Worm (Caenorhabditis elegans) whole organism, L4/young adult: ENCODE data around the gene F58B4.7.
A peak's percentile ranks its signal among the peaks of the same experiment; 100 is the strongest.

ENCODE experiments used
- W03F9.2 ChIP-seq: fragments of 150-350 bp; optimal IDR thresholded peaks from 2 replicates; lab custom pipeline; 2014; ENCODE audit warnings: missing biosample characterization, missing genetic modification characterization
- dao-5 ChIP-seq: sonication (generic microtip); optimal IDR thresholded peaks from 2 replicates; lab custom pipeline; 2016; ENCODE audit warnings: missing genotype, missing genetic modification characterization, moderate library complexity, missing compliant biosample characterization
- him-1 ChIP-seq: sonication (generic microtip); optimal IDR thresholded peaks from 2 replicates; lab custom pipeline; 2016; ENCODE audit warnings: missing genotype, missing genetic modification reagents, missing genetic modification characterization, missing compliant biosample characterization

The F58B4.7 gene

DNA sequence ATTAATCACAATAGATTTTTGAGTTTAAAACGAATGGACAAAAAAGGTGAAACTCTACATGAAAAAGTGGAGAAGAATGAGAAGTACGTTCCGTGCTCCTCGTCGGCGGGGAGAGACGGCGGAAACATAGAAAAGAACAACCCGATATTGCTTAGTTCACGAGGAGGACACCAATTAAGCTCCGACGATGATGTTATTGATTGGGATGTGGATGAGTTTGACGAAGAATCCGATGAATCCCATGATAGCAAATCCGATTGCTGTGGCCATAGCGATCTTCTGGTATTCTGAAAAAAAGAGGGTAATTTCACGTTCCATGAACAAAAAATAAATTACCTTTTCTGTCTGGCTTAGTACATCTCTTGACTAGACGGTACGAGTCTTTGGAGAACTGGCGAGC lies 26.4 kb downstream of the F58B4.7 start:
- no peak for TF ChIP-seq dao-5 (tag; lab: Kevin White, UChicago)
- no peak for TF ChIP-seq W03F9.2 (tag; lab: Kevin White, UChicago)
- no peak for TF ChIP-seq him-1 (tag; lab: Kevin White, UChicago)

DNA sequence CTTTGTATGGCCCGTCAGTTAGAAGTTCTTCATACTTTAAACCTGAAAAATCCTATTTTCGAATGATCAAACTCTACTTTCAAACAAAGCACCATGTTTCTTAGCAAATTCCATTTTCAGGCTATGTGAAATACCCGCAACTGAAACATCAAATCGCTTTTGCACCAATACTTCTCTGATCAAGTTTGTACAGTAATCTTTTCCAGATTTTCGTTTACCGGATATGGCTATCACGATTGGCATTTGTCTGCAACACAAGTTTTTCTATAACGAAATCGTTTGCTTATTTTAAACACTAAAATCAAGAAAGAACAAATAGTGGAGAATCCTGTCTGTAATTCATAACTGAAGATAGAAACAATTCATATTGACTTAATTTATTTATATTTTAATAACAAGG lies 26.8 kb downstream of the F58B4.7 start, which contains the start of gene F32D8.13:
TSS of gene F32D8.13 (minus strand) at position 249 of the 400 bp plus-strand sequence.
- TF ChIP-seq W03F9.2 (tag; lab: Kevin White, UChicago) (no peak), dao-5 (tag; lab: Kevin White, UChicago) (no peak), him-1 (tag; lab: Kevin White, UChicago) (no peak)

DNA sequence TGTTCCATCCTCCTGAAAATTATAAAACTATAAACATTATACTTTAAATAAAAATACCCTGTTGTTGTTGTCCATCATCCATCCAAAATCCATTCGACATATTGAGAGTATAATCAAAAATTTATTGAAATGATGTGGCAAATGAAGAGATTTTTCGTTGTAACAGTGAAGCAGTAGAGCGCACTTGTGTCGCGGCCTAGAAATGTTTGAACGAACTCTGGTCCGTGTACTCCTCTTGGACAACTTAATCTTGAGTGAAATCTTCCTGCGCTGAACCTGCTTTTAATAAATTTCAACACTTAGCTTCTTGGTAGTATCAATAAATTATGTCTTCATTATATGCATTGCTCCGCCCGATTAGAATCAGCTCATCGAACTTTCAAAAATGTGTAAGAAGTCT lies 28.5 kb downstream of the F58B4.7 start, which contains the start of the genes F32D8.14 and F32D8.5:
TSS of gene F32D8.14 (minus strand) at position 188 of the 400 bp plus-strand sequence.
TSS of gene F32D8.5 (plus strand) at position 200 of the 400 bp plus-strand sequence.
- no peak for TF ChIP-seq dao-5 (tag; lab: Kevin White, UChicago)
- peak; percentile 33 for TF ChIP-seq him-1 (tag; lab: Kevin White, UChicago)
- peak; percentile 92 for TF ChIP-seq W03F9.2 (tag; lab: Kevin White, UChicago)

DNA sequence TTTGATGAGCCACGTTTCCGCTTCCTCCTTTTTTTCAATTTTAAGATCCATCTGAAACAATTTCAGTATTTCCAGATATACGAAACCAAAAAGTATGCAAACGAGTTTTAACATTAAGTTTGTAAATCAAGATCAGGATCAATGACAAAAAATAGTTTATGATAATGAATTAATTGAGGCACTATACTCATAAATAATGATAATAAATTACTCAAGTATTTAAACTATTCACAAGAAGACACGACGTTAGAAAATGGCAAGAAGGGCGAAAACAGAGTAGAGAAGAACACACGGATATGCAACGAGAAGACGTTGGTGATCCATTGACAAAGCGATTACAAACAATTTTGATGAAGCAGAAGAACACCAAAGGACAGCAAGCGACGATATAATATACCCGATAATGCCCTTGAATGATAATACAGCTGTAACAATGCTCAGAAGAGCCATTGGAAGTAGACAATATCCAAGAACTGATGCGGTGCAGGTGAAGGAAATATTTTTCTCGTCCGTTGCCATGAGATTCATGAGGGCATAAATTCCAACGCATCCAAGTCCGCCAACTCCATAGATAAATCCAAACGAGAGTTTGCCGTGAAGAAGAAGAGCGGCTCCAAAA lies 29.5 kb downstream of the F58B4.7 start, which contains the start of gene F32D8.4:
TSS of gene F32D8.4 (minus strand) at position 51 of the 619 bp plus-strand sequence.
- TF ChIP-seq dao-5 (tag; lab: Kevin White, UChicago) (no peak), W03F9.2 (tag; lab: Kevin White, UChicago) (no peak), him-1 (tag; lab: Kevin White, UChicago) (no peak)

DNA sequence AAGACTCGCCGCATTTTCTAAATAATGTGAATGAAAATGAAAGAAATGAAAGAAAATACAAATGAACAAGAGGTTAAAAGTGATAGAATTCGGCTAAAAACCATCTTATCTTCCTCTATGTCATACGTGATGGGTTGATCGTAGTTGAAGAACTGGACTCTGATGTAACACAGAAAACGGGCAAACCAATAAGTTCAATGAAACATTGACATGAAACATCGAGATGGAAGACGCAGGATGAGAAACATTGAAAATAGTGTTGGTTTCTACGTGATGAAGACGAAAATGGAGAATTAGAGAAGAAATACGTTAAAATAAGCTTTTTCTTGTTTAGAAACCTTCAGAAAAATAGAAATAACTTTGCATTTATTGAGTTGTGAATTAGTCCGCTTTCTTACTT lies 32.1 kb downstream of the F58B4.7 start, which contains the start of gene F32D8.12:
TSS of gene F32D8.12 (minus strand) at position 48 of the 400 bp plus-strand sequence.
- no peak for TF ChIP-seq dao-5 (tag; lab: Kevin White, UChicago)
- TF ChIP-seq W03F9.2 (tag; lab: Kevin White, UChicago): no peak
- TF ChIP-seq him-1 (tag; lab: Kevin White, UChicago): no peak

DNA sequence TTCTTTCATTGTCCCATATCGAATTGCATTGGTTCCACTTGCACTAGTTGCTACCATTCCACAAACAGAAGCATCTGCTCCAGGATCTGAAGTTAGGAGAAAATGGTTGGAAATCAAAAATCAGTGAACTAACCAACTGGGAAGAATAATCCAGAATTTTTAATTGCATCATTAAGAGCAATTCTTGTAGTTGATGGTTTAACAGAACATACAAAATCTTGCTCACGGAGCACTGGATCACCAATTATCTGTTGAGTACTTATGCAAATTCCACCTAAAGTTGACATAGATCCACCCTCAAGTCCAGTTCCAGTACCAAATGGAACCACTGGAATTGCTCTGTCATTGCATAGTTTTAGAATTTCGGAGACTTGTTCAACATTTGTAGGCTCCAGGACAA lies 33.4 kb downstream of the F58B4.7 start:
- no peak for TF ChIP-seq him-1 (tag; lab: Kevin White, UChicago)
- TF ChIP-seq dao-5 (tag; lab: Kevin White, UChicago): no peak
- no peak for TF ChIP-seq W03F9.2 (tag; lab: Kevin White, UChicago)

DNA sequence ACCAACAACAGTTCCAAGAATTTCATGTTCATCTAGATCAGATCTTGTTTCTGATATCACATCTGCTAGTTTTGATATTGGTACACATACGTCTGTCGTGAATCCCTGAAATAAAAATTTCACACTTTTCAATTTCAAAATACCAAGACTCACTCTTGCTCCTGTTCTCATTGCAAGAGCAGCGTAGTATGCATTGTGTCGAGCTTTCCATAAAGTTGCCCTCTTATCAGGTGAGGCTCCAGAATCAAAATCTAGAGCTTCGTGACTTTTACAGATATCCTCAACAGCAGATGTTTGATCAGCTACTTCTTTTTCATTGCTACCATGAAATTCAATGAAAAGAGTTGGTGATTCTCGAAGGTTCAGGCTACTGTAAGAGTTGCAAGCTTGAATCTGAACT lies 34.1 kb downstream of the F58B4.7 start, which contains the start of gene F32D8.11:
TSS of gene F32D8.11 (minus strand) at position 101 of the 400 bp plus-strand sequence.
- TF ChIP-seq W03F9.2 (tag; lab: Kevin White, UChicago) (no peak), dao-5 (tag; lab: Kevin White, UChicago) (no peak), him-1 (tag; lab: Kevin White, UChicago) (no peak)

DNA sequence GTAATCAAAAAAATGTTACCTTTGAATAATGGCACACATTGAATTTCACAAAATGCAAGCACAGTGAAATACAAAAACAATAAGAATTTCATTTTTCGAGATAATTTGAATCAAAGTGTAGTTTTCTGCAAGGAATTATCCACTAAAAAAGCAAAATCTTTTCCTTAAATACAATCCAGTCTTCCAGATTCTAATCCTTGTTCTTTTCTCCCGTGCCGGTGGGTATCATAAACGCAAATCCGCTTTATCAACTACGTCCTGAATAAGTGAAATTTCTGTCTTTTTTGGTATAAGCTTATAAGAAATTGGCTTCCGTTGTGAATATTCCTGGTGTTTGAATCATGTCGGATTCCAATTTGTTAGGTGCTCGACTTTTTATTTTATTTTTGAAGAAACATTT lies 35.0 kb downstream of the F58B4.7 start:
- TF ChIP-seq W03F9.2 (tag; lab: Kevin White, UChicago): no peak
- TF ChIP-seq dao-5 (tag; lab: Kevin White, UChicago): no peak
- no peak for TF ChIP-seq him-1 (tag; lab: Kevin White, UChicago)

DNA sequence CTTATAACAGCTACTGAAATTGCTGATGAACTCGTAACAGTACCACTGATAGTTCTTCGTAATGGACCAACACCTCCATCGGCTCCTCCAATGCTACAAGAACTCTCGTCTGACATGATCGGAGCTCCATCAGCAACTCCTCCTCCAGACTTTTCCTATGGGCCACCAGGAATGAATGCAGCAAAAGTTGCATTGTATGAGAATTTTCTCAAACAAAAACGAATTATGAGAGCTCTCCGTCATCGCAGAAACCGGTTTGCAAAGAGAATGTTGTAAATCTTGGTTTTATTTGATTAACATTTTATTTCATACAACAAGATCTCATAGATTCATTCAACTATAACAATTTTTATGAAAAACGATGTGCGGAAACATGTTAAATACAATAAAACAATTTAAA lies 35.6 kb downstream of the F58B4.7 start:
- TF ChIP-seq him-1 (tag; lab: Kevin White, UChicago) (no peak), dao-5 (tag; lab: Kevin White, UChicago) (no peak), W03F9.2 (tag; lab: Kevin White, UChicago) (no peak)

DNA sequence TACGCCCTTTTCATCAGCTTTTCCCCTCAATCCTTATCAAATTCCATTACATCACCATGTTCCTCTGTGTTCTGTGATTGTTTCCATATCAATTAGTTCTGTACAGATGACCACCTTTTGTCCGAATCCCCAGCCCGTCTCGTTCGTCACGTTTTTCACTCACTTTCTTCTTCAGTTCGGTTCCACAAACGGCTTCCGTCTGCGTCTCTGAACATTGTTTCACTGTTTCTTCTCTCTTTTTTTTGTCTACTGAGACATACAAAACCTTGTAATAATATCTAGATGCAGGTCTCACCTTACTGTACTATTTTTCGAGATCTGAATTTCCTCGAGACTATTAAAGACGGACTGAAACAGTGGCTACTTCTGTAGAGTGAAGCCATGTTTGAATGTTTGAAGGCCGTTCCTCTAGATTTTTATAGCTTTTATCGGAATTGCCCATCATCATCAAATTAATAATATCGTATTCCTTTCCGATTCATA lies 36.7 kb downstream of the F58B4.7 start, which contains the start of gene F32D8.3:
TSS of gene F32D8.3 (plus strand) at position 433 of the 483 bp plus-strand sequence.
- TF ChIP-seq W03F9.2 (tag; lab: Kevin White, UChicago) (no peak), him-1 (tag; lab: Kevin White, UChicago) (no peak), dao-5 (tag; lab: Kevin White, UChicago) (no peak)

DNA sequence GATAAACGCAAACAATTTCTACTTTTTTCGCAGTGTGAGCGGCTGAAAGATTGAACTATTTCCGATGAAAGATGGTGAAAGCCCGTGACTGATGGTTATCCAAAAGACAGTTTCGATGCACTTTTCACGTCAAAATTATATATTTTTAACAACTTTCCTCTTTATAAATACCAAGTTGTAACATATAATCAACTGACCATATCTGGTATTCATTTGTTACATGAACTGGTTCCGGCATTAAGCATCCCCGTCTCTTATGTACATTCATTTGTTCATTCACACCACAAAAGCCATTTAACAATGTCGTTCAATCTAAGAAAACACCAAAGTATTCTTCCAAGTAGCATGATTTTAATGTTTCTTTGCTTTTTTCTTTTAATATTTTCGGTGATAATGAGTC lies 39.7 kb downstream of the F58B4.7 start, which contains the start of gene F32D8.2:
TSS of gene F32D8.2 (plus strand) at position 301 of the 400 bp plus-strand sequence.
- TF ChIP-seq him-1 (tag; lab: Kevin White, UChicago): no peak
- TF ChIP-seq W03F9.2 (tag; lab: Kevin White, UChicago): no peak
- TF ChIP-seq dao-5 (tag; lab: Kevin White, UChicago): no peak

DNA sequence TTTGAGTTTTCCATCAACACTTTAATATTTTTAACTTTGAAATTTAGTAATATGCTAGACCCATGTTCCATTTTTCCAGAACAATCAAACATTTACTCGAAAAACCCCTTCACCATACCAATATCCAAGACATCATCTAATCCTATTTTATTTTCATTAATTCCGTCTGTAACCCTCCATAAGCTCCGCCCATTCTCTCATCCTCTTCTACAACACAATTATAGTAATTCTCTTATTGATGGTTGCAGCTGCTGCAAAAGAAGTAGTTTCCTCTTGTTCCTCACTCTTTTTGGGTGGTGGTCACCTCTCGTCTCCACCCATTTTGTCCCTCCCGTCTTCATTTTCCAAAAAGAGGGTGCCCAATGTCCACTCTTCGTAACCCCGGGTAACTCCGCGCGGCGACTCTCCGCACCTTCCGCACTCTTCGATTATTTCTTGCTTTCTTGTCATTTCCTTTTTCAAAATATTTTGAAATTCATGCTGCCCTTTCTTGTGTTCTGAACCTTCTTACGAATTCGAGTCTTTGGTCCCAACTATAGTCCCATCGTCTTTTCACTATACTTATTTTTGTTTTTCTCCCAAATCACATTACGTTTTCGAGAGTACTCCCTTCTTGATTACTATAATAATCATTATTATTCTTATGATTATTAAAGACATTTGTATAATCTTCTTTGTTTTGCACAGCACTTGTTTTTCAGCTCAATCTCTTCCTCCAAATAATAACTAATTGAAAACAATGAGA lies 42.8 kb downstream of the F58B4.7 start, which contains the start of gene F32D8.1:
TSS of gene F32D8.1 (plus strand) at position 695 of the 745 bp plus-strand sequence.
- TF ChIP-seq W03F9.2 (tag; lab: Kevin White, UChicago) (no peak), dao-5 (tag; lab: Kevin White, UChicago) (no peak), him-1 (tag; lab: Kevin White, UChicago) (no peak)
